Worm (Caenorhabditis elegans): ENCODE data around the gene T10B10.4.

DNA sequence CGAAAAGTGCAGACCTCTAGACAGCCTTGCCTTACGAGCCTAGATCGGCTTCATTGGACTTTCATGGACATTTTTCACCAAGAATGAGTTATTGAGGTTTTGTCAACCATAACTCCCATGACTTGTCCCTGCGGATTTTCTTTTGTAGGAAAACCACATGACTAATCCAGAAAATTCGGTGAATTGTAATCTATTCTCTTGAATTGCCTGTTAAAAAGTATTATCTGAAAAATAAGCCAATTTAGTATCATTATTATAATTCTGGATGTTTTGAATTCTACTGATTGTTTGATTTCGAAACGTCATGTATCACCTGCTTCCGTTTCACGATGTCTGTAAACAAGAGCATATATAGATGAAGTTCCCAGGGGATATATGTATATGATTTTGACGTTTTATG is 1.4 kb upstream of the T10B10.4 start:
- TF ChIP-seq ztf-23 (GFP tag; IDR thresholded peaks at IDR 0.05), result no peak
- no peak for TF ChIP-seq cog-1 (tag; optimal IDR thresholded peaks at IDR 0.05)
- no peak for TF ChIP-seq med-1 (GFP tag; optimal IDR thresholded peaks at IDR 0.05; ENCODE audit: insufficient read depth)
- TF ChIP-seq flt-1 (GFP tag; IDR thresholded peaks at IDR 0.05), result no peak
- no peak for TF ChIP-seq T22C8.4 (GFP tag; IDR thresholded peaks at IDR 0.05)
- no peak for TF ChIP-seq ztf-29 (GFP tag; IDR thresholded peaks at IDR 0.05)
- no peak for TF ChIP-seq klf-2 (GFP tag; conservative IDR thresholded peaks at IDR 0.05)
- no peak for TF ChIP-seq tab-1 (GFP tag; IDR thresholded peaks at IDR 0.05)
- no peak for TF ChIP-seq ref-1 (GFP tag; conservative IDR thresholded peaks at IDR 0.05)
